Worm (Caenorhabditis elegans): ENCODE results near the gene ZC376.8.

ce11 chrV:14226373-14226772 is 46.3 kb downstream of the ZC376.8 start, which contains the start of gene nep-21:
- no peak for TF ChIP-seq ama-1 (optimal IDR thresholded peaks at IDR 0.05)
- no peak for TF ChIP-seq flt-1 (GFP tag; IDR thresholded peaks at IDR 0.05)
- TF ChIP-seq tbx-11 (GFP tag; IDR thresholded peaks at IDR 0.05), result no peak
- TF ChIP-seq B0310.2 (tag; optimal IDR thresholded peaks at IDR 0.05), result no peak
